Worm (Caenorhabditis elegans): ENCODE results near the gene lpr-7.

DNA sequence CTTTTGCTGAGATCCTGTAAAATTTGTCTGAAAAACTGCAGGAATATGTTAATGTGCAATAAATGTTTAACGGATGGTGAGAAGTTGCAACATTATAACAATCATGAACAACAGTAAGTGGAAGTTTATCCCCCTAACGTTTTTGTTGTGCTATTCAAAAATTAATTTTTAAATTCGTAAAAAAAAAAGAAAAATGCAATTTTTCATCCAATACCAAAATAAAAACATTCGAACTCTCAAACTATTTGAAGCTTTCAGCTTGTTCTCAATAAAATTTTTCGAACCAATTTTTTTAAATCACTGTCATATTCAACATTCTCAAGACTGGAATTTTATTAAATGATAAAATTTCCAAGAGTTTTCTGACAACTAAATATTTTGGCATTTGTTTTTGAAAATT is 35.6 kb downstream of the lpr-7 start, which contains the start of gene ncam-1:
- TF ChIP-seq nhr-90 (tag; optimal IDR thresholded peaks at IDR 0.05) (no peak), ama-1 (optimal IDR thresholded peaks at IDR 0.05) (no peak), ama-1 (GFP tag; optimal IDR thresholded peaks at IDR 0.05) (no peak), unc-62 (GFP tag; optimal IDR thresholded peaks at IDR 0.05) (no peak), D2030.7 (GFP tag; IDR thresholded peaks at IDR 0.05) (no peak), snpc-4 (GFP tag; optimal IDR thresholded peaks at IDR 0.05) (no peak), snpc-4 (tag; optimal IDR thresholded peaks at IDR 0.05) (no peak), madf-6 (GFP tag; IDR thresholded peaks at IDR 0.05) (no peak), let-526 (GFP tag; IDR thresholded peaks at IDR 0.05) (no peak), egl-44 (GFP tag; IDR thresholded peaks at IDR 0.05) (no peak), ceh-40 (GFP tag; IDR thresholded peaks at IDR 0.05) (no peak), K11D2.4 (GFP tag; IDR thresholded peaks at IDR 0.05) (no peak), unc-130 (GFP tag; optimal IDR thresholded peaks at IDR 0.05) (no peak), attf-6 (GFP tag; IDR thresholded peaks at IDR 0.05) (no peak), repo-1 (tag; optimal IDR thresholded peaks at IDR 0.05) (no peak), pbrm-1 (GFP tag; IDR thresholded peaks at IDR 0.05) (no peak)

Measured in whole organism, young adult.